Worm (Caenorhabditis elegans) whole organism, midembryonic: ENCODE data around the gene ssu-1.

Experiments used
- T22C8.4 ChIP-seq: fragments of 200-800 bp; sonication (Bioruptor generic); IDR thresholded peaks from 2 replicates; pipeline ENCODE4 v1.3.6; 2022; ENCODE audit warnings: missing genetic modification characterization, missing compliant biosample characterization
- cog-1 ChIP-seq: sonication (generic microtip); optimal IDR thresholded peaks from 2 replicates; lab custom pipeline; 2016; ENCODE audit warnings: missing genetic modification characterization, missing compliant biosample characterization
- flt-1 ChIP-seq: fragments of 200-800 bp; sonication (Bioruptor generic); IDR thresholded peaks from 2 replicates; pipeline ENCODE4 v1.3.6; 2022; ENCODE audit warnings: missing genetic modification characterization, missing compliant biosample characterization
- ref-1 ChIP-seq: fragments of 200-800 bp; sonication (Bioruptor generic); conservative IDR thresholded peaks from 2 replicates; pipeline ENCODE4 v1.3.6; 2022; ENCODE audit warnings: missing genetic modification reagents, missing genetic modification characterization, missing compliant biosample characterization
- ztf-23 ChIP-seq: fragments of 200-800 bp; sonication (Bioruptor generic); IDR thresholded peaks from 2 replicates; pipeline ENCODE4 v1.3.6; 2022; ENCODE audit warnings: missing genetic modification reagents, missing genetic modification characterization, missing compliant biosample characterization
- ztf-29 ChIP-seq: fragments of 200-800 bp; sonication (Bioruptor generic); IDR thresholded peaks from 2 replicates; pipeline ENCODE4 v1.3.6; 2022; ENCODE audit warnings: missing genetic modification reagents, missing genetic modification characterization, missing compliant biosample characterization

- TF ChIP-seq ztf-23 (no peak), ref-1 (GFP tag; lab: Robert Waterston, UW) (no peak), T22C8.4 (GFP tag; lab: Robert Waterston, UW) (no peak), flt-1 (GFP tag; lab: Robert Waterston, UW) (no peak), cog-1 (tag; lab: Kevin White, UChicago) (no peak), ztf-29 (GFP tag; lab: Robert Waterston, UW) (no peak)
Observed at ce11 chrV:20161781-20162289, 28.8 kb upstream of the ssu-1 start.
